Worm (Caenorhabditis elegans) whole organism, L4 larva: ENCODE results near the gene srx-39.

Source experiments
- Y48G9A.11 ChIP-seq: fragments of 200-800 bp; sonication (Bioruptor generic); IDR thresholded peaks from 2 replicates; pipeline ENCODE4 v1.3.6; 2022; ENCODE audit warnings: missing genetic modification reagents, missing genetic modification characterization, missing compliant biosample characterization
- cey-2 ChIP-seq: sonication (generic microtip); optimal IDR thresholded peaks from 3 replicates; lab custom pipeline; 2017; ENCODE audit warnings: missing genetic modification characterization, mild to moderate bottlenecking, missing compliant biosample characterization, antibody characterized with exemption, borderline replicate concordance; ENCODE audit not compliant: insufficient read depth
- duxl-1 ChIP-seq: sonication (generic microtip); optimal IDR thresholded peaks from 2 replicates; lab custom pipeline; 2016; ENCODE audit warnings: mild to moderate bottlenecking, missing genetic modification characterization, moderate library complexity, missing compliant biosample characterization; ENCODE audit not compliant: poor library complexity
- hlh-30 ChIP-seq: sonication (generic microtip); optimal IDR thresholded peaks from 2 replicates; lab custom pipeline; 2017; ENCODE audit warnings: antibody characterized with exemption, mild to moderate bottlenecking, missing genetic modification characterization, missing compliant biosample characterization; ENCODE audit not compliant: insufficient read depth
- lsy-2 ChIP-seq, 2 experiments: fragments of 150-350 bp in 1 of 2; sonication (generic microtip) in 1 of 2; optimal IDR thresholded peaks; 2 replicates each; lab custom pipeline; 2014 to 2017; ENCODE audit warnings: missing biosample characterization in 2 of 2, missing genetic modification characterization in 2 of 2
- mep-1 ChIP-seq: fragments of 150-350 bp; sonication (generic microtip); optimal IDR thresholded peaks from 3 replicates; lab custom pipeline; 2014; ENCODE audit warnings: missing biosample characterization, missing genetic modification characterization
- nhr-11 ChIP-seq: fragments of 150-350 bp; optimal IDR thresholded peaks from 2 replicates; lab custom pipeline; 2014; ENCODE audit warnings: missing biosample characterization, missing genetic modification characterization
- nhr-237 ChIP-seq: sonication (generic microtip); optimal IDR thresholded peaks from 2 replicates; lab custom pipeline; 2017; ENCODE audit warnings: missing biosample characterization, missing genetic modification characterization
- snpc-4 ChIP-seq: fragments of 150-350 bp; optimal IDR thresholded peaks from 2 replicates; lab custom pipeline; 2014; ENCODE audit warnings: missing biosample characterization, missing genetic modification characterization
- unc-39 ChIP-seq: sonication (generic microtip); optimal IDR thresholded peaks from 2 replicates; lab custom pipeline; 2017; ENCODE audit warnings: missing biosample characterization, missing genetic modification characterization

DNA sequence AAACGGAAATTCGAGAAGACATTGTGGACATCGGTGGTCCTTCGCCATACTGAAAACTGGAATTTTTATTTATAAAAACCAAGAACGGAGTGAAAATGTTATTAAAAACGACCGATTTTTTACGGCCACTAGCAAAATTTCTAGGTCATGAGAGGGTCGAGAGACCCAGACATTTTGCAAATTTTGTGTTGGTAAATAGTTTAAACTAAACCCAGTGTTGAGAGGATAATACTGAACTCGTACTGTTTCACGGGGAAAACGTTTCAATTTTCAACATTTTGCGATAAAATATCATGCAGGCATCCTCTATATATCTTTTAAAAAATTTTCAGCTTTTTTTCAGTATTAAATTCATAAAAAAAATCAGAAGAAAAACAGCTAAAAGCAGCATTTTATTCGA, 38.5 kb downstream of the srx-39 start, which contains the start of gene C04F5.9:
- TF ChIP-seq nhr-237 (tag; lab: Kevin White, UChicago) (no peak), unc-39 (tag; lab: Kevin White, UChicago) (no peak), Y48G9A.11 (GFP tag; lab: Robert Waterston, UW) (no peak), duxl-1 (tag; lab: Kevin White, UChicago) (no peak), cey-2 (no peak), nhr-11 (no peak), snpc-4 (tag; lab: Kevin White, UChicago) (no peak), hlh-30 (tag; lab: Kevin White, UChicago) (no peak), lsy-2 (tag; optimal IDR thresholded peaks at IDR 0.05; lab: Kevin White, UChicago) (no peak), mep-1 (tag; lab: Kevin White, UChicago) (no peak)
